Worm (Caenorhabditis elegans): Measurements from ENCODE around the gene npr-4.

Gene npr-4

DNA sequence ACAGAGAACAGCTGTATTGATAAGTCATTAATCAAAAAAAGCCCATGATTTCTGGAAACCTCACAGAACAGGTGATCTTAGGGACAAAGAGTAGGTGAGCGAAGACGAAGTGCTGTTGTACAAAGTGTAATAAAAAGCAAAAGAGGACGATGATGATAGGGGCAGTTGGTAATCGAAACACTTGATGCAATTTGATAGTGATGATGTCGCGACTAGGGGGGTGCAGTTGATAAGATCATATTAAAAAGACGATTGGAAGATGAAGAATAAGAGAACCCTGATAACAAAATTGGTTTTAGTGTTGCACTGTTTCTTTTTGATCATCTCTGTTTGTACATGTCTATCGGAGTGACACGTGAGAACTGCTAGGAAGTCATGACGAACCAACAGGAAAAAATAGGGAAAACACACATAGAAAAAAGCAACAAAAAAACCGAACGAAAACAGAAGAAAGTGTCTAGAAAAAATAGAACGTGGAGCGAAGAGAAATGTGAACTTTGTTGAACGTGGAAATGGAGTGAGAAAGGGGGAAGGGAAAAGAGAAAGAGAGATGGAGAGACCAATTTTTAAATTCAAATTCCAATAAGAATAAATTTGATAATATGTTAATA, 42.0 kb downstream of the npr-4 start:
- TF ChIP-seq him-1 (tag; optimal IDR thresholded peaks at IDR 0.05) (no peak), dao-5 (tag; optimal IDR thresholded peaks at IDR 0.05) (no peak), W03F9.2 (tag; optimal IDR thresholded peaks at IDR 0.05) (no peak)

DNA sequence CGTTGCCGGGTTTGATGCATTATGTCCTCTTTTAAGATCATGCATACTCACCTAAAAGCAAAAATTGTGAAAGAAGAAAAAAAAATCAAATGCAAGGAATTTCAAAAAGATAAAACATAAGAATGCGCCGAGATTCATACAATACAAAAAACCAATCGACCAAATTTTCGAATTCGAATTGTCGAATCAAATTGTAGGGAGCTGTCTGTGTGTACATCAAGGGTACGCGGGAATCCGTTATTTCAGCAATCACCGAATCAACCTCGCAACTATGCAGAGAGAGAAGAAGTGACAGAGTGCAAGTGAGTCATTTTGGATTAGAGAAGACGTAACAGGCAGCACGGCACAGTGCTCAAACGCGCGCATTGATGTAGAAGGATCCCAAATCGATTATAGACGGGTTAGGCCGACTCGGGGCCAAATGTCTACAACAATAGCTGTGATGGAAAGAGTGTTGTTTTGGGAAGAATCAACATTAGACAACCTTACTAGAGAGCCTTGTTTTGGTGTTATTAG, 48.1 kb downstream of the npr-4 start, which contains the start of gene sdz-19:
Gene sdz-19 (minus strand): TSS at position 51 of the 516 bp plus-strand sequence.
- TF ChIP-seq W03F9.2 (tag; optimal IDR thresholded peaks at IDR 0.05) (no peak), dao-5 (tag; optimal IDR thresholded peaks at IDR 0.05) (no peak), him-1 (tag; optimal IDR thresholded peaks at IDR 0.05) (no peak)

DNA sequence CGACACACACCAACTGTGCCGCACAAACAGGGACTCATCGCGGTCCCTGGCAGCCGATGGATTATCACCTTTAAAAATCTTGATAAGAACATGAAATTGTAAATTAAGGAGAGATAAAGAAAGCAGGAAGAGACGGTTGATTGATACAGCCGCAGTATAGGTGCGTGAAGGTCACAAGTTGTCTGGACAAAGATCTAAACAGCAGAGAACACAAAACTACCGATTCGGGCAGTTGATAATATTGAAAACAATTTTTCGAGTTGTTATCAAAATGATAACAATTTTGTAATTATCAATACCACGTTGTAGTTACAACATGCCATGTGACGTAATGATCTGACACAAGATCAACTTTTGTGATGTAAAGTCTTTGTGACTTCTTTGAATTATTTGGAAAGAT, 50.7 kb downstream of the npr-4 start:
- TF ChIP-seq W03F9.2 (tag; optimal IDR thresholded peaks at IDR 0.05) = peak; percentile 13
- no peak for TF ChIP-seq dao-5 (tag; optimal IDR thresholded peaks at IDR 0.05)

DNA sequence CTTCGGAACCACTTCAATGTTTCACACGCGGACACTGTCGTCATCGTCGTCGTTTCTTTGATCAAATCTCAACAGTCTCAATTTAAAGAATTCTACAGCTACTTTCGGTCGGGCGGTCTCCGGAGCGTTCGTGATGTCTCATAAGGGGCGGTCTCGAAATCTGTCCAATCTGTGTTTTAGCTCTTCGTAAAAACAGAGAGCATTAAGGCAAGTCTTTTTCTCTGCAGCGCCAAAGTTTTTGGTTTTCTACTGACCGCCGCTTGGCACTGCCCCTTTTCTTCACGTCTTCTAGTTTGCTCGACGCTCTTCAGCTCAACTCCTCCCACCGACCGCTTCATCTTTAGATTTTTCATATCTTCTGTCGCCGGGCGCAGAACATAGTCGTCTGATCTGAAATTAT, 59.0 kb downstream of the npr-4 start, which contains the start of gene lips-1:
Gene lips-1 (plus strand): TSS at position 301 of the 400 bp plus-strand sequence.
- no peak for TF ChIP-seq dao-5 (tag; optimal IDR thresholded peaks at IDR 0.05)
- no peak for TF ChIP-seq W03F9.2 (tag; optimal IDR thresholded peaks at IDR 0.05)
- no peak for TF ChIP-seq him-1 (tag; optimal IDR thresholded peaks at IDR 0.05)

DNA sequence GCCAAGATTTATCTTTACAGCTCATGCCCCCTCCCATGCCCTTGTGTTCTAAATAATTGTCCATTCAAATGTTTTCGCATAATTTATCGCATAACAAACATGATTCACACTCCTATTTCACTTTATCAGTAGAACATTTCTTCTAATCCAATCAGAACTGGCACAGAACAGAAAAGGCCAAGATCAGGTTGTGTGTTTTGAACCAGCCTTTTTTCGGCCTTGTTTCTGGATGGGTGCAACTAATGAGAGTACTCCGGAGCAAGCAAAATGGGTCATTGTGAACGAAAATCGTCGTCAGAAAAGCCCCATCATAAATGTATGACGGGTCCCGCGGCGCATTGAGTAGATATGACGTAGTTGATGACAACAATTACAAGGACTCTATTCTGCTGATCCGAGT, 60.3 kb downstream of the npr-4 start:
- no peak for TF ChIP-seq W03F9.2 (tag; optimal IDR thresholded peaks at IDR 0.05)
- TF ChIP-seq dao-5 (tag; optimal IDR thresholded peaks at IDR 0.05) = no peak
- no peak for TF ChIP-seq him-1 (tag; optimal IDR thresholded peaks at IDR 0.05)

Data from whole organism, L4/young adult.